Worm (Caenorhabditis elegans) whole organism, L1 larva: Measurements from ENCODE around the gene ptr-18.

ENCODE experiments used
- C04F5.9 ChIP-seq: sonication (generic microtip); optimal IDR thresholded peaks from 2 replicates; lab custom pipeline; 2016; ENCODE audit warnings: missing genetic modification characterization, missing compliant biosample characterization
- C16A3.4 ChIP-seq: fragments of 150-350 bp; optimal IDR thresholded peaks from 2 replicates; lab custom pipeline; 2014; ENCODE audit warnings: missing biosample characterization, missing genetic modification characterization
- F16B12.6 ChIP-seq: fragments of 150-350 bp; optimal IDR thresholded peaks from 2 replicates; lab custom pipeline; 2014; ENCODE audit warnings: missing biosample characterization, missing genetic modification characterization
- Y116A8C.19 ChIP-seq: sonication (generic microtip); optimal IDR thresholded peaks from 2 replicates; lab custom pipeline; 2016; ENCODE audit warnings: missing compliant biosample characterization, missing genetic modification characterization, borderline replicate concordance
- aha-1 ChIP-seq: fragments of 150-350 bp; optimal IDR thresholded peaks from 2 replicates; lab custom pipeline; 2014; ENCODE audit warnings: missing biosample characterization, missing genetic modification characterization
- alr-1 ChIP-seq: fragments of 200-800 bp; sonication (Bioruptor generic); optimal IDR thresholded peaks from 2 replicates; lab custom pipeline; 2018; ENCODE audit warnings: borderline replicate concordance, mild to moderate bottlenecking, missing genetic modification characterization, missing compliant biosample characterization
- ama-1 ChIP-seq: fragments of 150-350 bp; optimal IDR thresholded peaks from 2 replicates; lab custom pipeline; 2014
- blmp-1 ChIP-seq: fragments of 150-350 bp; optimal IDR thresholded peaks from 2 replicates; lab custom pipeline; 2014; ENCODE audit warnings: missing biosample characterization, missing genetic modification characterization
- ceh-63 ChIP-seq: fragments of 200-800 bp; sonication (Bioruptor generic); optimal IDR thresholded peaks from 2 replicates; lab custom pipeline; 2018; ENCODE audit warnings: mild to moderate bottlenecking, missing genetic modification characterization, missing compliant biosample characterization
- ceh-8 ChIP-seq: fragments of 200-800 bp; sonication (Bioruptor generic); optimal IDR thresholded peaks from 2 replicates; lab custom pipeline; 2018; ENCODE audit warnings: mild to moderate bottlenecking, missing genetic modification characterization, moderate library complexity, missing compliant biosample characterization
- ceh-82 ChIP-seq, 3 experiments: fragments of 150-350 bp in 1 of 3; sonication (generic microtip) in 2 of 3; optimal IDR thresholded peaks; 2 replicates each; lab custom pipeline; 2014 to 2017; ENCODE audit warnings: missing biosample characterization in 3 of 3, missing genetic modification characterization in 3 of 3
- ceh-88 ChIP-seq: fragments of 200-800 bp; sonication (Bioruptor generic); IDR thresholded peaks from 2 replicates; pipeline ENCODE4 v1.3.6; 2022; ENCODE audit warnings: missing genetic modification characterization, missing compliant biosample characterization
- ceh-90 ChIP-seq: sonication (generic microtip); optimal IDR thresholded peaks from 2 replicates; lab custom pipeline; 2016; ENCODE audit warnings: missing genetic modification characterization, missing compliant biosample characterization
- ces-1 ChIP-seq: fragments of 150-350 bp; optimal IDR thresholded peaks from 2 replicates; lab custom pipeline; 2014; ENCODE audit warnings: missing biosample characterization, missing genetic modification reagents, missing genetic modification characterization
- efl-1 ChIP-seq, 4 experiments: fragments of 150-350 bp; optimal IDR thresholded peaks in 3 of 4; peaks in 1 of 4; 1 replicate in 1 of 4; 2 replicates in 3 of 4; lab custom pipeline; 2014; ENCODE audit warnings: missing biosample characterization in 2 of 4, missing genetic modification characterization in 2 of 4, missing genetic modification reagents in 2 of 4
- egl-13 ChIP-seq: sonication (generic microtip); optimal IDR thresholded peaks from 2 replicates; lab custom pipeline; 2016; ENCODE audit warnings: missing genotype, missing genetic modification reagents, missing genetic modification characterization, missing compliant biosample characterization
- egl-27 ChIP-seq, 2 experiments: fragments of 150-350 bp in 1 of 2; sonication (generic microtip); optimal IDR thresholded peaks; 3 replicates each; lab custom pipeline; 2017 to 2018; ENCODE audit warnings: missing biosample characterization in 2 of 2, missing genetic modification characterization in 2 of 2, missing genetic modification reagents in 2 of 2
- elt-2 ChIP-seq: sonication (generic microtip); optimal IDR thresholded peaks from 2 replicates; lab custom pipeline; 2016; ENCODE audit warnings: missing genetic modification characterization, mild to moderate bottlenecking, inconsistent platforms, missing compliant biosample characterization, missing genetic modification reagents
- ets-5 ChIP-seq: fragments of 200-800 bp; sonication (Bioruptor generic); IDR thresholded peaks from 2 replicates; pipeline ENCODE4 v1.3.6; 2022; ENCODE audit warnings: missing genetic modification characterization, missing compliant biosample characterization
- fkh-10 ChIP-seq: sonication (generic microtip); optimal IDR thresholded peaks from 2 replicates; lab custom pipeline; 2017; ENCODE audit warnings: missing biosample characterization, missing genetic modification reagents, missing genetic modification characterization
- fkh-8 ChIP-seq: sonication (generic microtip); optimal IDR thresholded peaks from 2 replicates; lab custom pipeline; 2016; ENCODE audit warnings: mild to moderate bottlenecking, missing genetic modification characterization, missing compliant biosample characterization
- fos-1 ChIP-seq: fragments of 150-350 bp; optimal IDR thresholded peaks from 2 replicates; lab custom pipeline; 2014; ENCODE audit warnings: missing biosample characterization, missing genetic modification characterization
- hlh-17 ChIP-seq: fragments of 200-800 bp; sonication (Bioruptor generic); optimal IDR thresholded peaks from 2 replicates; lab custom pipeline; 2018; ENCODE audit warnings: missing genetic modification characterization, mild to moderate bottlenecking, missing compliant biosample characterization, moderate library complexity, borderline replicate concordance
- hlh-4 ChIP-seq: sonication (generic microtip); optimal IDR thresholded peaks from 2 replicates; lab custom pipeline; 2016; ENCODE audit warnings: mild to moderate bottlenecking, missing genetic modification characterization, missing compliant biosample characterization
- irx-1 ChIP-seq: sonication (generic microtip); optimal IDR thresholded peaks from 2 replicates; lab custom pipeline; 2016; ENCODE audit warnings: missing genetic modification characterization, missing compliant biosample characterization
- jun-1 ChIP-seq: fragments of 150-350 bp; optimal IDR thresholded peaks from 2 replicates; lab custom pipeline; 2014; ENCODE audit warnings: missing biosample characterization, missing genetic modification reagents, missing genetic modification characterization
- lin-14 ChIP-seq: fragments of 200-800 bp; sonication (Bioruptor generic); optimal IDR thresholded peaks from 2 replicates; lab custom pipeline; 2018; ENCODE audit warnings: mild to moderate bottlenecking, missing genetic modification characterization, moderate library complexity, missing compliant biosample characterization
- mab-9 ChIP-seq: fragments of 200-800 bp; sonication (Bioruptor generic); IDR thresholded peaks from 2 replicates; pipeline ENCODE4 v1.3.6; 2022; ENCODE audit warnings: missing genetic modification reagents, missing genetic modification characterization, missing compliant biosample characterization
- mdl-1 ChIP-seq, 2 experiments: fragments of 150-350 bp; optimal IDR thresholded peaks; 2 replicates each; lab custom pipeline; 2014 to 2017; ENCODE audit warnings: missing biosample characterization in 2 of 2, missing genetic modification characterization in 2 of 2, inconsistent platforms in 1 of 2
- mep-1 ChIP-seq: fragments of 150-350 bp; optimal IDR thresholded peaks from 2 replicates; lab custom pipeline; 2014; ENCODE audit warnings: missing biosample characterization, missing genetic modification characterization
- nhr-12 ChIP-seq: sonication (generic microtip); optimal IDR thresholded peaks from 2 replicates; lab custom pipeline; 2017; ENCODE audit warnings: missing biosample characterization, missing genetic modification characterization
- nhr-19 ChIP-seq: fragments of 200-800 bp; sonication (Bioruptor generic); conservative IDR thresholded peaks from 2 replicates; pipeline ENCODE4 v1.3.6; 2022; ENCODE audit warnings: missing genetic modification characterization, missing compliant biosample characterization
- nhr-20 ChIP-seq: sonication (generic microtip); optimal IDR thresholded peaks from 2 replicates; lab custom pipeline; 2016; ENCODE audit warnings: mild to moderate bottlenecking, missing genetic modification characterization, missing compliant biosample characterization
- nhr-237 ChIP-seq: fragments of 150-350 bp; optimal IDR thresholded peaks from 2 replicates; lab custom pipeline; 2014; ENCODE audit warnings: missing biosample characterization, missing genetic modification characterization
- nhr-28 ChIP-seq: fragments of 150-350 bp; optimal IDR thresholded peaks from 2 replicates; lab custom pipeline; 2014; ENCODE audit warnings: missing biosample characterization, missing genetic modification characterization
- nhr-84 ChIP-seq: sonication (generic microtip); optimal IDR thresholded peaks from 2 replicates; lab custom pipeline; 2017; ENCODE audit warnings: missing biosample characterization, missing genetic modification characterization
- nhr-85 ChIP-seq: sonication (generic microtip); peaks from one replicate; lab custom pipeline; 2016; ENCODE audit warnings: missing genetic modification characterization, inconsistent platforms, missing compliant biosample characterization
- nhr-90 ChIP-seq: sonication (generic microtip); optimal IDR thresholded peaks from 2 replicates; lab custom pipeline; 2016; ENCODE audit warnings: mild to moderate bottlenecking, missing genetic modification characterization, missing compliant biosample characterization; ENCODE audit not compliant: poor library complexity
- pax-3 ChIP-seq: fragments of 200-800 bp; sonication (Bioruptor generic); optimal IDR thresholded peaks from 2 replicates; lab custom pipeline; 2018; ENCODE audit warnings: mild to moderate bottlenecking, missing genetic modification characterization, moderate library complexity, missing compliant biosample characterization
- rnt-1 ChIP-seq: sonication (generic microtip); optimal IDR thresholded peaks from 2 replicates; lab custom pipeline; 2016; ENCODE audit warnings: mild to moderate bottlenecking, missing genetic modification characterization, moderate library complexity, missing compliant biosample characterization
- snpc-4 ChIP-seq: fragments of 150-350 bp; optimal IDR thresholded peaks from 2 replicates; lab custom pipeline; 2014; ENCODE audit warnings: missing biosample characterization, missing genetic modification characterization
- snu-23 ChIP-seq: sonication (generic microtip); optimal IDR thresholded peaks from 2 replicates; lab custom pipeline; 2016; ENCODE audit warnings: missing genetic modification characterization, missing compliant biosample characterization
- sox-4 ChIP-seq: sonication (generic microtip); optimal IDR thresholded peaks from 2 replicates; lab custom pipeline; 2016; ENCODE audit warnings: missing genetic modification characterization, missing compliant biosample characterization
- sptf-1 ChIP-seq: fragments of 150-350 bp; optimal IDR thresholded peaks from 2 replicates; lab custom pipeline; 2014; ENCODE audit warnings: missing biosample characterization, missing genetic modification characterization
- tbx-2 ChIP-seq: sonication (generic microtip); optimal IDR thresholded peaks from 2 replicates; lab custom pipeline; 2016; ENCODE audit warnings: missing genetic modification characterization, missing compliant biosample characterization
- tlp-1 ChIP-seq: fragments of 150-350 bp; optimal IDR thresholded peaks from 2 replicates; lab custom pipeline; 2014; ENCODE audit warnings: missing biosample characterization, missing genetic modification characterization
- unc-130 ChIP-seq: fragments of 150-350 bp; optimal IDR thresholded peaks from 2 replicates; lab custom pipeline; 2017; ENCODE audit warnings: missing biosample characterization, missing genetic modification characterization, inconsistent platforms
- unc-30 ChIP-seq: sonication (generic microtip); optimal IDR thresholded peaks from 2 replicates; lab custom pipeline; 2017; ENCODE audit warnings: missing biosample characterization, missing genetic modification characterization
- unc-62 ChIP-seq: fragments of 150-350 bp; optimal IDR thresholded peaks from 2 replicates; lab custom pipeline; 2014; ENCODE audit warnings: missing biosample characterization, missing genetic modification reagents, missing genetic modification characterization
- unc-98 ChIP-seq: fragments of 200-800 bp; sonication (Bioruptor generic); IDR thresholded peaks from 2 replicates; pipeline ENCODE4 v1.3.6; 2022; ENCODE audit warnings: missing genetic modification characterization, missing compliant biosample characterization
- vab-15 ChIP-seq: sonication (generic microtip); optimal IDR thresholded peaks from 2 replicates; lab custom pipeline; 2017; ENCODE audit warnings: missing genotype, mild to moderate bottlenecking, missing genetic modification characterization, missing compliant biosample characterization
- xbp-1 ChIP-seq: sonication (generic microtip); optimal IDR thresholded peaks from 2 replicates; lab custom pipeline; 2016; ENCODE audit warnings: missing genetic modification characterization, missing compliant biosample characterization
- zip-4 ChIP-seq: fragments of 200-800 bp; sonication (Bioruptor generic); optimal IDR thresholded peaks from 2 replicates; lab custom pipeline; 2018; ENCODE audit warnings: mild to moderate bottlenecking, missing genetic modification characterization, moderate library complexity, missing compliant biosample characterization
- ztf-4 ChIP-seq: fragments of 150-350 bp; optimal IDR thresholded peaks from 2 replicates; lab custom pipeline; 2014; ENCODE audit warnings: missing biosample characterization, missing genetic modification characterization

ptr-18 gene

DNA sequence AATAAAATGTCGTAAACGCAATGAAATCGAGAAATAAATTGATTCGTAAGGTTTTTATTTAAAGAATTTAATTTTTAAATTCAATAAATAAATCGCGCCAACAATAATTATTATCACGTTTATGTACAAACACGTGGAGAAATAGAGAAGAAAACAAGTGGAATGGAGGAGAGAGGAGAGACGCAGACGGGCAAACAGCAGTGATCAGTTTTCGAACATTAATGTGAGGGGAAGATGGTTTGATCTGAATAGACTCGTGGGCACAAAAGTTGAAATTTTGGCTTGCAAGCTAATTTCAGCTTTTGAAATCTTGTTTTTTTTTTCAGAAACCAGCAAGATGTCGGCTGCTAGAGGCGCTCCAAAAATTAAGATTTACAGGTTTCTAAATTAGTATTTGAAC, 30.9 kb downstream of the ptr-18 start, which contains the start of gene hphd-1:
TSS of gene hphd-1 (minus strand) at position 323 of the 400 bp plus-strand sequence.
- TF ChIP-seq mdl-1 (tag; optimal IDR thresholded peaks at IDR 0.05; lab: Kevin White, UChicago) (peak in 1 of 2 experiments; percentile 85), fkh-10 (GFP tag; lab: Kevin White, UChicago) (no peak), vab-15 (tag; lab: Kevin White, UChicago) (no peak), sox-4 (tag; lab: Kevin White, UChicago) (no peak), mep-1 (tag; lab: Kevin White, UChicago) (peak; percentile 53), ceh-8 (GFP tag; lab: Kevin White, UChicago) (no peak), nhr-28 (tag; lab: Kevin White, UChicago) (no peak), aha-1 (tag; lab: Kevin White, UChicago) (no peak), ces-1 (GFP tag; lab: Kevin White, UChicago) (no peak), C16A3.4 (tag; lab: Kevin White, UChicago) (peak; percentile 60), blmp-1 (peak; percentile 60), tlp-1 (tag; lab: Kevin White, UChicago) (no peak), ceh-63 (GFP tag; lab: Kevin White, UChicago) (no peak), snpc-4 (no peak), ama-1 (no peak), tbx-2 (tag; lab: Kevin White, UChicago) (peak; percentile 26), unc-30 (tag; lab: Kevin White, UChicago) (no peak), egl-27 (tag; optimal IDR thresholded peaks at IDR 0.05; lab: Kevin White, UChicago) (no peak), snu-23 (GFP tag; lab: Kevin White, UChicago) (peak; percentile 81), hlh-4 (tag; lab: Kevin White, UChicago) (no peak), nhr-90 (tag; lab: Kevin White, UChicago) (peak; percentile 72), nhr-19 (GFP tag; lab: Robert Waterston, UW) (peak; percentile 50), C04F5.9 (tag; lab: Kevin White, UChicago) (no peak), fos-1 (tag; lab: Kevin White, UChicago) (no peak), alr-1 (tag; lab: Kevin White, UChicago) (no peak), ceh-82 (tag; optimal IDR thresholded peaks at IDR 0.05; lab: Kevin White, UChicago) (no peak), elt-2 (tag; lab: Kevin White, UChicago) (peak; percentile 51), F16B12.6 (tag; lab: Kevin White, UChicago) (no peak), fkh-8 (no peak), sptf-1 (tag; lab: Kevin White, UChicago) (no peak), pax-3 (tag; lab: Kevin White, UChicago) (no peak), unc-130 (no peak), hlh-17 (no peak), nhr-85 (tag; lab: Kevin White, UChicago) (peak; percentile 39), nhr-237 (tag; lab: Kevin White, UChicago) (no peak), unc-62 (GFP tag; lab: Kevin White, UChicago) (no peak), efl-1 (optimal IDR thresholded peaks at IDR 0.05; lab: Kevin White, UChicago) (peak; percentile 34), efl-1 (GFP tag; optimal IDR thresholded peaks at IDR 0.05 in 1 of 2; lab: Kevin White, UChicago) (no peak), Y116A8C.19 (tag; lab: Kevin White, UChicago) (no peak), egl-13 (tag; lab: Kevin White, UChicago) (no peak), nhr-84 (tag; lab: Kevin White, UChicago) (no peak), ceh-88 (GFP tag; lab: Robert Waterston, UW) (no peak), ztf-4 (tag; lab: Kevin White, UChicago) (peak; percentile 26), lin-14 (GFP tag; lab: Kevin White, UChicago) (peak; percentile 73), nhr-12 (tag; lab: Kevin White, UChicago) (no peak), xbp-1 (no peak), irx-1 (no peak), unc-98 (GFP tag; lab: Robert Waterston, UW) (no peak), zip-4 (GFP tag; lab: Kevin White, UChicago) (no peak), rnt-1 (peak; percentile 15), mab-9 (no peak), nhr-20 (tag; lab: Kevin White, UChicago) (peak; percentile 73), ceh-90 (tag; lab: Kevin White, UChicago) (no peak), jun-1 (tag; lab: Kevin White, UChicago) (no peak), ets-5 (GFP tag; lab: Robert Waterston, UW) (no peak)
